Fruit fly (Drosophila melanogaster) ovary, adult (tissue): ENCODE results near the gene Rpn11.

Experiments used
- CG17801 ChIP-seq: fragments of 200-800 bp; optimal IDR thresholded peaks from 2 replicates; lab custom pipeline; 2019; ENCODE audit warnings: missing biosample characterization, mild to moderate bottlenecking, missing genetic modification characterization, moderate library complexity; ENCODE audit not compliant: partially characterized antibody

The Rpn11 gene

DNA sequence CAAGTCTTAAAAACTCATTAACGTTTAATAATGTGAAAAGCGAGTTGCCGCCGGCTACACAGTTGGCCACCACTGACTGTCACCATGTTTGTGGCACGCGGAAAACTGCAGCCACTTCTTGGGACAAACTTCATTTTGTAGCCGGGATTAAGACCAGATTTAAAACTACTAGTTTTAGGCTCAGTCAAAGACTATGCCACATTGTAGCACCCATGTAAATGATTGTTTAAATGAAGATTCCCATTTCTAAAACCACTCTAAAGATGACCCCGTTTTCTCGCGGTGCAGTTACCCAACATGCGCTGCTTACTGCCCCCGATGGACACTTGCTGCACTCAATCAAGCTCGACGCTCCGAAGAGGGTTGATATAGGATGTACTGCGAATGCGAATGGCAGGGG, 30.8 kb upstream of the Rpn11 start:
- no peak for TF ChIP-seq CG17801 (GFP tag; lab: Kevin White, UChicago)

DNA sequence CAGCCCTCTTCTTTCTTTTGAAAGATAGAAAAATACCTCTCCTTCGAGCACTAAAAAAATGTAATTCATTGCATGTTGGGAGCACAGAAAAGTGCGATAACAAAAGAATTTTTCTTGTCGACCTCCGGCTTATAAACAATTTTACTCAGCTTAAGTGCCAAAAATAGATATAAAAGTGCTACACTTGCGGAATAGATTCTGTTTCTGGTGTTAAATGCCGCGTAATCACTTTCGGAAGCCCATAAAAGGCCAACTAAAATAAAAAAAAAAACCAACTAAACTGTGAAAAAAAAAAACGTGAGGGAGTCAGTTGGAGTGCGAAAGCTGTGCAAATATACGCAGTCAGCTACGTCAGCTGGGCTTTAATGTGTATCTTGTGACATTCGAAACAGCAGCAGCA, 30.1 kb upstream of the Rpn11 start:
- peak; percentile 12 for TF ChIP-seq CG17801 (GFP tag; lab: Kevin White, UChicago)

- no peak for TF ChIP-seq CG17801 (GFP tag; lab: Kevin White, UChicago)
Observed at dm6 chr2L:5088649-5089270, 29.2 kb upstream of the Rpn11 start.

dm6 chr2L:5086905-5087522, 27.4 kb upstream of the Rpn11 start:
- TF ChIP-seq CG17801 (GFP tag; lab: Kevin White, UChicago) = peak; percentile 86

dm6 chr2L:5085561-5085960, 26.0 kb upstream of the Rpn11 start:
- peak; percentile 44 for TF ChIP-seq CG17801 (GFP tag; lab: Kevin White, UChicago)

DNA sequence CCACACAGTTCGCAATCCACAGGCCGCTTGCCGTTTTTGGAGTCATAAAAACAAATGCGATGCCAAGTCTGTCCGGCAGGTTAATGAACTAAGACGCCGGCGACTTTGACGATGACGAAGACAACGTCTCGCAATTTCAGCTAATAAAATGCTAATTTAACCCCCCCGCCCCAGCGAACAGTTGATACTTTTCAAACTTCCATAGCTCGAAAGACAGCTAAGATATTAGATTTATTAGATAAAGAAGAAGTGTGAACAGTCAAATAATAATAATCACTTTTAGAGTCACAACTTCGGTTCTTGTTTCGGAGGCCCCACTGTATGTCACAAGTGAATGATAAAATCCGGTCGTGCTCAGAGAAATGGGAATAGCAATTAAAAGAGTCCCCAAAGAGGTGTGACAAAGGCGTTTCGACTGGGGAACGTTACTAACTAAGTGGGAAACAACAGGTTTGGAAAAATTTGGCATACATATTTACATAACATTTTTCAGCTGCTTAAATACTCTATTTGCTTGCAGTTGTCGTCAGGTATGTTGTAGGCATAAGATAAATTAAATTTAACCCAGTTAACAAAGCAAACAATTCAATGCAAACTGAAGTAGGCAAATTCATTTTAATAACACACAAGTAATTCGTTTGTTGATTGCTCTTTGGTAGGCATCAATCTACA, 25.1 kb upstream of the Rpn11 start:
- TF ChIP-seq CG17801 (GFP tag; lab: Kevin White, UChicago) = no peak

dm6 chr2L:5080225-5080867, 20.8 kb upstream of the Rpn11 start:
- no peak for TF ChIP-seq CG17801 (GFP tag; lab: Kevin White, UChicago)

dm6 chr2L:5079200-5079599, 19.6 kb upstream of the Rpn11 start:
- no peak for TF ChIP-seq CG17801 (GFP tag; lab: Kevin White, UChicago)

dm6 chr2L:5072357-5072756, 12.8 kb upstream of the Rpn11 start:
- TF ChIP-seq CG17801 (GFP tag; lab: Kevin White, UChicago) = no peak

DNA sequence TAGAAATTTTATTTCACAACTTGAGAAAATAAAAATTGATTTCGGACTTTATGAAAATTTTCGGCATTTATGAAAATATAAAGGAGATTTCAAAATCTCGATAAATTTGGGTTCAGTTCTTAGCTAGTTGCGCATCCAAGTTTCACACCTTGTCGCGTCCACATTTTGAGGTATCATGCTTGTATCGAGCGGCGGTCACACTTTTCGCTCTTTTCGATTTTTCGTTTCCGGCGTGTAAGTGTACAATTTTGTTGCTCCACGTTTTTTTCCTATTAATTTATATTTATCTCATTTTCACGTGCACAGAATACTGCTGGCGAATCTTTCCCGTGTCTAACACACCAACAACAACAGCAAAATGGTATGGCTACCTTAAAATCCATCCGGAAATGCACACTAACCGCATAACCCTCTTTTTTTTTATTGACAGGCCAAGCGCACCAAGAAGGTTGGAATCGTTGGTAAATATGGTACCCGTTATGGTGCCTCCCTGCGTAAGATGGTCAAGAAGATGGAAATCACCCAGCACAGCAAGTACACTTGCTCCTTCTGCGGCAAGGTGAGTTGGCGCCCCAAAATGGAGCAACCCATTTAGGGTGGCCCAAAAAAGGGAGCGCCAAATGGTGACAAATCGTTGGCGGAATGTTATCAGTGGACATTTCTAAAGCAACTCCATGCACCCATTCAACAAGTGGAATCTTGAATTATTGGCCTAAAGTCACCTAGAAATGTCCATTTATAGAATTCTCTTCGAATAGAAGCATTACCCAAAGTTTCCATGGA, 11.4 kb upstream of the Rpn11 start, which contains the start of gene RpL37A:
Gene RpL37A, plus strand, starts transcription at position 161 of the 783 bp plus-strand sequence.
- TF ChIP-seq CG17801 (GFP tag; lab: Kevin White, UChicago) = peak; percentile 80

DNA sequence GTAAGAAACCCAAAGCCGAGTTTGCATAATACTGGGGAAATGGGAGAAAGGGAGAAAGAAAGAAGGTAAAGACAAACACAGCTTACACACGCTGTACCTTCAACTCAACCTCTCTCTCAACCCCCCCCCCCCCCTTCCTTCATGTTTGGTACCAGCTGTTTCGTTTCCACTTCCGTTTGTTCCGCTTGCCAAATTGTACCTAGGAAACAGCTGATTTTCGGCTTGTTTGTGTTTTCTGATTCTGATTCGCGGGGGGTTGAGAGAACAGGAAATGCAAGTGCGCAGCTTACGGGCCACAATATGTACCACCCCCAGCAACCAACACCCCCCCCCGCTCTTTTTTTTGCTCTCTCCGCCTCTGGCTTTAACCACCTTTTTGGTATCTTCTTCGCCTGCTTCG, 4.3 kb upstream of the Rpn11 start:
- TF ChIP-seq CG17801 (GFP tag; lab: Kevin White, UChicago) = no peak

DNA sequence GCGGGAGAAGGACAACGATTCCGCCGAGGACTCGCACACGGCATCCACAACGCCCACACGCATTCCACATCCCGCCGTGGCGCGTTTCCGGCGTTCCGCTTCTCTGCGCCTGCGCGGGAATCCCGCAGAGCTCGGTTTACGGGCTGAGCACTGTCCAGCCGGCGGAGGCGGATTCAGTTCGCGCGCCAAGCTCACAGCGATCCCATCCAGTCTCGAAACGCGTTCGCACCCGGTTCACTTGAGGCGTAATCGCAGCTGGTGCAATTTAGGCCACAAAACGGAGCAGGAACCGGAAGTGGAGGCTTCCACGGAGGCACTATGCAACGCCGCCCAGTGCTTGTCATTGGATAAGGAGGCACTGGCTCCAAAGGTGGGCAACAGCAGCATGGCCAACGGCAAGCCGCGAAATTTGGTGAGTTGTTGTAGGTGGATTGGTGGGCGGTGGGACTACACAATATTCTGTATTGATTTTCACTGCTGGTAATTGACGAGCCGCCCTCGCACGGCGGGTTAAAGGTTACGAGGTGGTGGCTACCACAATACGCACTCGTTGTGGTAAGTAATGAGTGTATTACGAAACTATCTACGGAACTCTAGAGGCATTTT, 3.3 kb upstream of the Rpn11 start:
- no peak for TF ChIP-seq CG17801 (GFP tag; lab: Kevin White, UChicago)

DNA sequence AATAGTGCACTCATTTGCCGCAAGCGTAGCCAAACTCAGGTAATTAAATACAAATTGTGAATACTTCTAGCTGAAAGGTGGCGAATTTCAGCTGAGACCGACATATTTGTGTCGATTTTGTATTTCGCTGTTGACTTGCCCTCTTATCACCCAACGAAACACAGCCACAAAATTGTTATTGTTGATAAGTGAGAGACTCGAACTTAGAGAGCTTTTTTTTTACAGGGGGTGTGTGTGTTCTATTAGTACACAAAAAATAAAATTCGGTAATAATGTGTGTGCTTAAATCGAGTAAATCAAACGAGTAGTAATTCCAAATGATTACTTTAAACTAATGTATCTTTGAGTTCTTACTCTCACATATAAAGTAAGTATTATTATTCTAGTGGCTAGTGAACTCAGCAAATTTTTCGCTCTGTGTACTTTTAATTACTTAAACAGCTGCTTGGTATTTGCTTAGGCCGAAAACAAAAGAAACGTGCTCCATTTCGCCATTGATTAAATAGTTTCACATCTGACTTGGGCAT, 1.4 kb upstream of the Rpn11 start:
- no peak for TF ChIP-seq CG17801 (GFP tag; lab: Kevin White, UChicago)

DNA sequence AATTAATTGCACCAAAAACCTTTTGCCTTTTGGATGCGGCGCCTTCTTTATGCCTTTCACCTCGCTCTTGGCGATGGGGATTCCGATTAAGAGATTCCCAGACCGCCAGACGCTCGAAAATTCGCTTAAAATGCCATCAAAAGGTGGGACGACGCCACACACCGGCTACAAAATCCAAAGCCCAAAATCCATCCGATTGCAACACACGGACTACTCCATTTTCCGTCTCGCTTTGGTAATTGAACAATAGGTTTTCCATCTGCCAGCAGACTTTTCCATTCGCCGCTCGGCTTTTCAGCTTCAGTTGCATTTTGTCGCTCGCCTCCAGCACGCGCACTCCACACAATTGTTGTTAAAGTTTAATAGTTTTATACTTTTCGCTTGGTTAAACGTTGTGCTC, 925 bp upstream of the Rpn11 start, which contains the start of gene qtc:
Gene qtc, plus strand, starts transcription at position 301 of the 400 bp plus-strand sequence.
- TF ChIP-seq CG17801 (GFP tag; lab: Kevin White, UChicago) = no peak
